Fruit fly (Drosophila melanogaster) whole organism, embryonic: ENCODE data around the gene CG6015.
A peak's percentile ranks its signal among the peaks of the same experiment; 100 is the strongest.

Experiments
- Asciz ChIP-seq: fragments of 200-800 bp; sonication (Bioruptor generic); optimal IDR thresholded peaks from 2 replicates; lab custom pipeline; 2017; ENCODE audit warnings: missing biosample characterization, mild to moderate bottlenecking, missing genetic modification characterization, missing genetic modification reagents
- Awh ChIP-seq: fragments of 200-800 bp; sonication (Bioruptor generic); IDR thresholded peaks from 2 replicates; pipeline ENCODE4, ENCODE4 v1.3.6; 2022; ENCODE audit warnings: missing biosample characterization, missing genetic modification characterization
- Bdp1 ChIP-seq: fragments of 200-800 bp; sonication (Bioruptor generic); optimal IDR thresholded peaks from 3 replicates; lab custom pipeline; 2016; ENCODE audit warnings: missing biosample characterization, missing genetic modification characterization
- CG10209 ChIP-seq: fragments of 200-800 bp; sonication (Bioruptor generic); optimal IDR thresholded peaks from 3 replicates; lab custom pipeline; 2017; ENCODE audit warnings: missing biosample characterization, mild to moderate bottlenecking, missing genetic modification characterization, missing genetic modification reagents
- CG11398 ChIP-seq: fragments of 200-800 bp; sonication (Bioruptor generic); optimal IDR thresholded peaks from 2 replicates; lab custom pipeline; 2016; ENCODE audit warnings: missing biosample characterization, missing genetic modification characterization
- CG11695 ChIP-seq: fragments of 200-800 bp; sonication (Bioruptor generic); IDR thresholded peaks from 3 replicates; pipeline ENCODE4 v1.3.6; 2022; ENCODE audit warnings: missing biosample characterization, missing genetic modification characterization
- CG13424 ChIP-seq: fragments of 200-800 bp; sonication (Bioruptor generic); optimal IDR thresholded peaks from 2 replicates; lab custom pipeline; 2019; ENCODE audit warnings: missing biosample characterization, mild to moderate bottlenecking, missing genetic modification characterization, moderate library complexity
- CG14050 ChIP-seq: fragments of 200-800 bp; sonication (Bioruptor generic); IDR thresholded peaks from 3 replicates; pipeline ENCODE4 v1.3.6; 2022; ENCODE audit warnings: missing biosample characterization, missing genetic modification characterization
- CG14667 ChIP-seq: fragments of 200-800 bp; sonication (Bioruptor generic); IDR thresholded peaks from 2 replicates; pipeline ENCODE4 v1.3.6; 2022; ENCODE audit warnings: missing biosample characterization, missing genetic modification characterization
- CG17359 ChIP-seq: fragments of 200-800 bp; sonication (Bioruptor generic); optimal IDR thresholded peaks from 3 replicates; lab custom pipeline; 2018; ENCODE audit warnings: missing biosample characterization, mild to moderate bottlenecking, missing genetic modification characterization, moderate library complexity
- CG1832 ChIP-seq: fragments of 200-800 bp; sonication (Bioruptor generic); optimal IDR thresholded peaks from 2 replicates; lab custom pipeline; 2017; ENCODE audit warnings: missing biosample characterization, mild to moderate bottlenecking, missing genetic modification characterization, inconsistent platforms
- CG18764 ChIP-seq: fragments of 200-800 bp; sonication (Bioruptor generic); optimal IDR thresholded peaks from 3 replicates; lab custom pipeline; 2016; ENCODE audit warnings: missing biosample characterization, missing genetic modification characterization
- CG42726 ChIP-seq: fragments of 200-800 bp; sonication (Bioruptor generic); IDR thresholded peaks from 2 replicates; pipeline ENCODE4 v1.3.6; 2022; ENCODE audit warnings: missing biosample characterization, missing genetic modification characterization; ENCODE audit not compliant: partially characterized antibody
- CG43689 ChIP-seq: fragments of 200-800 bp; sonication (Bioruptor generic); IDR thresholded peaks from 2 replicates; pipeline ENCODE4 v1.3.6; 2022; ENCODE audit warnings: missing biosample characterization, missing genetic modification characterization
- CG6254 ChIP-seq: fragments of 200-800 bp; sonication (Bioruptor generic); optimal IDR thresholded peaks from 3 replicates; lab custom pipeline; 2017; ENCODE audit warnings: mild to moderate bottlenecking, missing biosample characterization, missing genetic modification reagents, missing genetic modification characterization
- CG8359 ChIP-seq: fragments of 200-800 bp; sonication (Bioruptor generic); optimal IDR thresholded peaks from 2 replicates; lab custom pipeline; 2017; ENCODE audit warnings: missing biosample characterization, mild to moderate bottlenecking, missing genetic modification characterization, borderline replicate concordance
- Elba2 ChIP-seq: fragments of 200-800 bp; sonication (Bioruptor generic); optimal IDR thresholded peaks from 3 replicates; lab custom pipeline; 2016; ENCODE audit warnings: missing biosample characterization, missing genetic modification characterization
- Fer2 ChIP-seq: fragments of 200-800 bp; sonication (Bioruptor generic); optimal IDR thresholded peaks from 2 replicates; lab custom pipeline; 2018; ENCODE audit warnings: missing biosample characterization, mild to moderate bottlenecking, missing genetic modification characterization, moderate library complexity
- HHEX ChIP-seq: fragments of 200-800 bp; sonication (Bioruptor generic); optimal IDR thresholded peaks from 3 replicates; lab custom pipeline; 2017; ENCODE audit warnings: missing biosample characterization, mild to moderate bottlenecking, missing genetic modification characterization, missing genetic modification reagents
- Hr39 ChIP-seq: fragments of >200 bp; optimal IDR thresholded peaks from 2 replicates; lab custom pipeline; 2017
- Max ChIP-seq: fragments of 200-800 bp; sonication (Bioruptor generic); optimal IDR thresholded peaks from 2 replicates; lab custom pipeline; 2016; ENCODE audit warnings: missing biosample characterization, mild to moderate bottlenecking, missing genetic modification characterization
- Mes4 ChIP-seq: fragments of 200-800 bp; sonication (Bioruptor generic); optimal IDR thresholded peaks from 2 replicates; lab custom pipeline; 2016; ENCODE audit warnings: missing biosample characterization, missing genetic modification characterization
- NfI ChIP-seq: fragments of 200-800 bp; sonication (Bioruptor generic); optimal IDR thresholded peaks from 3 replicates; lab custom pipeline; 2018; ENCODE audit warnings: missing biosample characterization, mild to moderate bottlenecking, missing genetic modification characterization, moderate library complexity
- Oaz ChIP-seq: fragments of 200-800 bp; sonication (Bioruptor generic); IDR thresholded peaks from 2 replicates; pipeline ENCODE4 v1.3.6; 2022; ENCODE audit warnings: missing biosample characterization, missing genetic modification characterization
- Scr ChIP-seq: fragments of 200-800 bp; sonication (Bioruptor generic); IDR thresholded peaks from 2 replicates; pipeline ENCODE4 v1.3.6; 2022; ENCODE audit warnings: missing biosample characterization, missing genetic modification characterization; ENCODE audit not compliant: partially characterized antibody
- Sox100B ChIP-seq: fragments of 200-800 bp; sonication (Bioruptor generic); optimal IDR thresholded peaks from 3 replicates; lab custom pipeline; 2018; ENCODE audit warnings: missing biosample characterization, mild to moderate bottlenecking, missing genetic modification characterization
- Ssrp ChIP-seq: fragments of 200-800 bp; sonication (Bioruptor generic); optimal IDR thresholded peaks from 2 replicates; lab custom pipeline; 2018; ENCODE audit warnings: missing biosample characterization, mild to moderate bottlenecking, missing genetic modification characterization, moderate library complexity
- ato ChIP-seq: fragments of 200-800 bp; sonication (Bioruptor generic); IDR thresholded peaks from 2 replicates; pipeline ENCODE4 v1.3.6; 2022; ENCODE audit warnings: missing biosample characterization, missing genetic modification characterization; ENCODE audit not compliant: partially characterized antibody
- corto ChIP-seq: fragments of 200-800 bp; sonication (Bioruptor generic); optimal IDR thresholded peaks from 2 replicates; lab custom pipeline; 2016; ENCODE audit warnings: missing biosample characterization, mild to moderate bottlenecking, missing genetic modification characterization, moderate library complexity
- crol ChIP-seq: fragments of 200-800 bp; sonication (Bioruptor generic); IDR thresholded peaks from 2 replicates; pipeline ENCODE4 v1.3.6; 2022; ENCODE audit warnings: missing biosample characterization, missing genetic modification characterization
- danr ChIP-seq: fragments of 200-800 bp; sonication (Bioruptor generic); IDR thresholded peaks from 2 replicates; pipeline ENCODE4 v1.3.6; 2022; ENCODE audit warnings: missing biosample characterization, missing genetic modification characterization
- disco-r ChIP-seq: fragments of 200-800 bp; sonication (Bioruptor generic); optimal IDR thresholded peaks from 2 replicates; lab custom pipeline; 2016; ENCODE audit warnings: missing biosample characterization, missing genetic modification characterization
- fd102C ChIP-seq: fragments of 200-800 bp; sonication (Bioruptor generic); optimal IDR thresholded peaks from 2 replicates; lab custom pipeline; 2018; ENCODE audit warnings: missing biosample characterization, mild to moderate bottlenecking, missing genetic modification characterization, moderate library complexity
- gt ChIP-seq: fragments of 200-800 bp; sonication (Bioruptor generic); IDR thresholded peaks from 2 replicates; pipeline ENCODE4 v1.3.6; 2022; ENCODE audit warnings: missing biosample characterization, missing genetic modification characterization
- h ChIP-seq: fragments of >200 bp; optimal IDR thresholded peaks from 2 replicates; lab custom pipeline; 2017
- hb ChIP-seq: fragments of 200-800 bp; sonication (Bioruptor generic); IDR thresholded peaks from 3 replicates; pipeline ENCODE4 v1.3.6; 2022; ENCODE audit warnings: missing biosample characterization, missing genetic modification characterization; ENCODE audit not compliant: partially characterized antibody
- knrl ChIP-seq: fragments of 200-800 bp; sonication (Bioruptor generic); IDR thresholded peaks from 3 replicates; pipeline ENCODE4 v1.3.6; 2022; ENCODE audit warnings: missing biosample characterization, missing genetic modification characterization; ENCODE audit not compliant: partially characterized antibody
- nerfin-1 ChIP-seq: fragments of 200-800 bp; sonication (Bioruptor generic); optimal IDR thresholded peaks from 3 replicates; lab custom pipeline; 2019; ENCODE audit warnings: missing biosample characterization, mild to moderate bottlenecking, missing genetic modification characterization, moderate library complexity
- peb ChIP-seq: fragments of 200-800 bp; sonication (Bioruptor generic); IDR thresholded peaks from 2 replicates; pipeline ENCODE4 v1.3.6; 2022; ENCODE audit warnings: missing biosample characterization, missing genetic modification characterization
- prd ChIP-seq, 3 experiments: fragments of >200 bp in 2 of 3; fragments of 200-800 bp in 1 of 3; sonication (Bioruptor generic) in 1 of 3; optimal IDR thresholded peaks in 2 of 3; IDR thresholded peaks in 1 of 3; 2 replicates in 2 of 3; 3 replicates in 1 of 3; pipeline versions ENCODE4 v1.3.6 to Lab custom; 2017 to 2022; ENCODE audit warnings: missing biosample characterization in 1 of 3, missing genetic modification characterization in 1 of 3
- ranshi ChIP-seq: fragments of 200-800 bp; sonication (Bioruptor generic); IDR thresholded peaks from 2 replicates; pipeline ENCODE4 v1.3.6; 2022; ENCODE audit warnings: missing biosample characterization, missing genetic modification characterization
- salm ChIP-seq: fragments of 200-800 bp; sonication (Bioruptor generic); optimal IDR thresholded peaks from 2 replicates; lab custom pipeline; 2018; ENCODE audit warnings: missing biosample characterization, mild to moderate bottlenecking, missing genetic modification characterization
- scrt ChIP-seq: fragments of 200-800 bp; sonication (Bioruptor generic); optimal IDR thresholded peaks from 2 replicates; lab custom pipeline; 2018; ENCODE audit warnings: missing biosample characterization, mild to moderate bottlenecking, missing genetic modification characterization, moderate library complexity
- sens ChIP-seq: fragments of 200-800 bp; sonication (Bioruptor generic); peaks from one replicate; lab custom pipeline; 2016; ENCODE audit warnings: missing biosample characterization, missing genetic modification characterization
- slp2 ChIP-seq: fragments of 200-800 bp; sonication (Bioruptor generic); optimal IDR thresholded peaks from 2 replicates; lab custom pipeline; 2016; ENCODE audit warnings: missing biosample characterization, missing genetic modification characterization
- tup ChIP-seq: fragments of 200-800 bp; sonication (Bioruptor generic); optimal IDR thresholded peaks from 2 replicates; lab custom pipeline; 2016; ENCODE audit warnings: missing biosample characterization, mild to moderate bottlenecking, missing genetic modification characterization, moderate library complexity
- yki ChIP-seq: fragments of >200 bp; optimal IDR thresholded peaks from 3 replicates; lab custom pipeline; 2018
- zen2 ChIP-seq: fragments of 200-800 bp; sonication (Bioruptor generic); IDR thresholded peaks from 3 replicates; pipeline ENCODE4 v1.3.6; 2022; ENCODE audit warnings: missing biosample characterization, missing genetic modification characterization; ENCODE audit not compliant: partially characterized antibody

The CG6015 gene

DNA sequence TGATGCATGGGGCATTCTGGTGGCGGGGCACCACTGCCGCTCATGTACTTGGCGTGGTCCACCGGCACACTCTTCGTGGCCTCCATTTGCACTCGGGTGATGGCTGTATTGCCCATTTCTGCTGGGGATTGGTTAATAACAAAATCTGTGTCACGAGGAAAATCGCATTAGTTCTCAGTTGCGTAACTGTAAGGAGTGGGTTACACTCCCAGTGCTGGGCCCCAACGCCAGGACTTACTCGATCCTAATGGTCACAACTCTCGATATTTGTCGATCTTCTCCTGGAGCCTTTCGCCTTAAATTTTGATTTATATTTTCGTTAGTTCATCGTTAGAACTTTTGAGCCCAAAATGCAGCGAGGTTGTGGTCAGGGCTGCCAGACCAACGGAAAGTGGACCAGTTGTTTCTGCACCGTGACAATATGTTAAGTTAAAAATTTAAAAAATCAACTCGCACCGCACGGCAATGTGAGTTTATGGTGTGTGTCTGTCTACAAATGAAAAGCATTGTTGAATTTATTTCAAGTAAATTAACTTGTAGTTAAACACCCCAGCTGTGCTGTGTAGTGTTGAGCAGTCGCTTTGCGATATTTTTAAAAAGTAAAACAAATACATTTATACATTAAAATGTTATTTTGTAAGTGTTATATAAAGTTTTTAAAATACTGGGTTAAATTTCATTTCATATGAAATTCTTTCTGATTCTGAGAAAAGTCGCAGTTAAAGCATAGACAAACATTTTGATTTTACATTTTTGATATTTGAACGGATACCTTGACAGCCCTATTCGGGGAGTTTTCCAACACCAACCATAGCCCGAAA lies 7.0 kb downstream of the CG6015 start, which contains the start of the genes Cchl and ND-42 (continued):
- TF ChIP-seq ato (GFP tag; lab: Robert Waterston, UW) (0 out of 2 replicates have a peak, but pooled peaks have one; percentile 14), fd102C (GFP tag; lab: Kevin White, UChicago) (no peak), CG11695 (GFP tag; lab: Robert Waterston, UW) (peak; percentile 64; the same call in 2 of the 3 replicates), ranshi (peak; percentile 72; the same call in 1 of the 2 replicates), CG14050 (GFP tag; lab: Robert Waterston, UW) (peak; percentile 30; the same call in 2 of the 3 replicates), knrl (GFP tag; lab: Robert Waterston, UW) (peak; percentile 70; the same call in 2 of the 3 replicates), Sox100B (GFP tag; lab: Kevin White, UChicago) (no peak), crol (GFP tag; lab: Robert Waterston, UW) (no peak), Ssrp (tag; lab: Kevin White, UChicago) (peak; percentile 74), HHEX (GFP tag; lab: Kevin White, UChicago) (peak; percentile 77), CG17359 (tag; lab: Kevin White, UChicago) (peak; percentile 72), danr (GFP tag; lab: Robert Waterston, UW) (peak; percentile 43; the same call in 1 of the 2 replicates), CG1832 (GFP tag; lab: Kevin White, UChicago) (no peak), disco-r (GFP tag; lab: Kevin White, UChicago) (peak; percentile 53), slp2 (GFP tag; lab: Kevin White, UChicago) (peak; percentile 41), Awh (GFP tag; lab: Robert Waterston, UW) (0 out of 2 replicates have a peak, but pooled peaks have one; percentile 9), CG43689 (GFP tag; lab: Robert Waterston, UW) (peak; percentile 33; the same call in 1 of the 2 replicates), tup (GFP tag; lab: Kevin White, UChicago) (peak; percentile 56), CG8359 (GFP tag; lab: Kevin White, UChicago) (peak; percentile 16), Scr (GFP tag; lab: Robert Waterston, UW) (peak; percentile 72), hb (no peak), h (lab: Kevin White, UChicago) (no peak), Elba2 (GFP tag; lab: Kevin White, UChicago) (no peak), NfI (GFP tag; lab: Kevin White, UChicago) (peak; percentile 79), zen2 (no peak; the same call in 2 of the 3 replicates), Mes4 (GFP tag; lab: Kevin White, UChicago) (peak; percentile 60), Asciz (no peak), CG10209 (GFP tag; lab: Kevin White, UChicago) (peak; percentile 81), CG11398 (no peak), Fer2 (tag; lab: Kevin White, UChicago) (peak; percentile 56), corto (GFP tag; lab: Kevin White, UChicago) (peak; percentile 71), gt (GFP tag; lab: Robert Waterston, UW) (0 out of 2 replicates have a peak, but pooled peaks have one; percentile 37), prd (optimal IDR thresholded peaks at IDR 0.05; lab: Kevin White, UChicago) (no peak), prd (GFP tag; IDR thresholded peaks at IDR 0.05; lab: Robert Waterston, UW) (peak; percentile 81), CG14667 (GFP tag; lab: Robert Waterston, UW) (peak; percentile 53), yki (lab: Kevin White, UChicago) (no peak), Hr39 (lab: Kevin White, UChicago) (no peak), Bdp1 (peak; percentile 44), Oaz (no peak), scrt (GFP tag; lab: Kevin White, UChicago) (no peak), nerfin-1 (peak; percentile 74), CG6254 (GFP tag; lab: Kevin White, UChicago) (no peak), Max (GFP tag; lab: Kevin White, UChicago) (peak; percentile 84), CG18764 (GFP tag; lab: Kevin White, UChicago) (peak; percentile 80), CG42726 (GFP tag; lab: Robert Waterston, UW) (no peak), sens (GFP tag; lab: Kevin White, UChicago) (peak; percentile 96), salm (tag; lab: Kevin White, UChicago) (peak; percentile 5), CG13424 (peak; percentile 89), peb (GFP tag; lab: Robert Waterston, UW) (0 out of 2 replicates have a peak, but pooled peaks have one; percentile 12)
